Worm (Caenorhabditis elegans) whole organism, late embryonic: Measurements from ENCODE around the gene C33D9.10.

Experiments
- ahr-1 ChIP-seq: sonication (generic microtip); optimal IDR thresholded peaks from 2 replicates; lab custom pipeline; 2016; ENCODE audit warnings: missing genetic modification characterization, missing compliant biosample characterization
- ceh-9 ChIP-seq: sonication (generic microtip); optimal IDR thresholded peaks from 2 replicates; lab custom pipeline; 2016; ENCODE audit warnings: mild to moderate bottlenecking, missing genetic modification characterization, inconsistent platforms, missing compliant biosample characterization
- dve-1 ChIP-seq: sonication (generic microtip); optimal IDR thresholded peaks from 2 replicates; lab custom pipeline; 2017; ENCODE audit warnings: antibody characterized with exemption, mild to moderate bottlenecking, missing genetic modification characterization, missing compliant biosample characterization
- eyg-1 ChIP-seq: sonication (generic microtip); optimal IDR thresholded peaks from 2 replicates; lab custom pipeline; 2016; ENCODE audit warnings: missing genotype, missing genetic modification characterization, missing compliant biosample characterization
- hlh-13 ChIP-seq: fragments of 200-800 bp; sonication (Bioruptor generic); optimal IDR thresholded peaks from 2 replicates; lab custom pipeline; 2018; ENCODE audit warnings: mild to moderate bottlenecking, missing genetic modification characterization, missing compliant biosample characterization

DNA sequence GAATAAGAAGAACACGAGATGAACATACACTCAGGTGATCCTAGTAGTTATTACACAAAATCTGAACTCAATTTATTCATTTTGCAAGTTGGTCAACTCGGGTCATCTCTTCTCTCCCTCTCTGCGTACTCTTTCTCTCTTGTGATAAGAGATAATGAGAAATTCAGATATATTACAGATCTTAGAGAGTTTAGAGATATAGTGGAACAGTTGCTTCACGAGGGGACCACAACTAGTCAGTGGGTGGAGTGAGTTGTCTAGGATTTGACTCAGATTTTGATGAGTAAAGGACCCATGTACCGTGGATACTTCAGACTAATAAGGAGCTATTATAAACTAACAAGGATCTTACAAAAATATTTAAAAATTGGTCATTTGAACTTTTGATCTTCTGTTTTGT, 25.7 kb upstream of the C33D9.10 start, which contains the start of gene exc-5:
- TF ChIP-seq hlh-13 (GFP tag; lab: Kevin White, UChicago) (no peak), eyg-1 (tag; lab: Kevin White, UChicago) (no peak), ahr-1 (no peak), dve-1 (tag; lab: Kevin White, UChicago) (no peak), ceh-9 (no peak)
